Fruit fly (Drosophila melanogaster) whole organism, wandering third instar larva: ENCODE measurements around the gene Cpr65Av.
A peak's percentile ranks its signal among the peaks of the same experiment; 100 is the strongest.
"Not testable (repeated sequence)": the region's sequence is repeated elsewhere in the genome, so short reads cannot be mapped to it uniquely, and the experiment has no call there.

ENCODE experiments used
- Abd-B ChIP-seq: fragments of >200 bp; optimal IDR thresholded peaks from 2 replicates; lab custom pipeline; 2017; ENCODE audit warnings: missing biosample characterization, missing genetic modification characterization
- CG9705 ChIP-seq: fragments of 200-800 bp; sonication (Bioruptor generic); optimal IDR thresholded peaks from 2 replicates; lab custom pipeline; 2018; ENCODE audit warnings: missing biosample characterization, mild to moderate bottlenecking, missing genetic modification characterization
- CrebA ChIP-seq: fragments of 200-800 bp; sonication (Bioruptor generic); optimal IDR thresholded peaks from 2 replicates; lab custom pipeline; 2016; ENCODE audit warnings: missing biosample characterization, mild to moderate bottlenecking, missing genetic modification characterization, borderline replicate concordance
- Dif ChIP-seq: fragments of 200-275, 200-300 bp; sonication (Bioruptor generic); optimal IDR thresholded peaks from 2 replicates; lab custom pipeline; 2018; ENCODE audit warnings: missing biosample characterization, missing genetic modification characterization; ENCODE audit not compliant: partially characterized antibody
- GATAd ChIP-seq: sonication (Bioruptor generic); optimal IDR thresholded peaks from 2 replicates; lab custom pipeline; 2016; ENCODE audit warnings: missing biosample characterization, missing genetic modification characterization
- HLH106 ChIP-seq: fragments of 200-800 bp; optimal IDR thresholded peaks from 3 replicates; lab custom pipeline; 2019; ENCODE audit warnings: missing biosample characterization, mild to moderate bottlenecking, missing genetic modification characterization, moderate library complexity
- Hnf4 ChIP-seq: fragments of 200-800 bp; sonication (Bioruptor generic); optimal IDR thresholded peaks from 2 replicates; lab custom pipeline; 2016; ENCODE audit warnings: missing biosample characterization, mild to moderate bottlenecking, missing genetic modification characterization
- Hr78 ChIP-seq: fragments of >200 bp; optimal IDR thresholded peaks from 2 replicates; lab custom pipeline; 2017; ENCODE audit warnings: missing biosample characterization, missing genetic modification characterization
- Hr83 ChIP-seq: fragments of 200-300 bp; sonication (Bioruptor generic); optimal IDR thresholded peaks from 2 replicates; lab custom pipeline; 2016; ENCODE audit warnings: missing biosample characterization, mild to moderate bottlenecking, missing genetic modification characterization, moderate library complexity; ENCODE audit not compliant: poor library complexity, severe bottlenecking
- Mio ChIP-seq: sonication (Bioruptor generic); optimal IDR thresholded peaks from 2 replicates; lab custom pipeline; 2016; ENCODE audit warnings: missing biosample characterization, missing genetic modification characterization
- Myc ChIP-seq: fragments of >200 bp; optimal IDR thresholded peaks from 2 replicates; lab custom pipeline; 2017
- OdsH ChIP-seq: fragments of 200-800 bp; sonication (Bioruptor generic); optimal IDR thresholded peaks from 2 replicates; lab custom pipeline; 2016; ENCODE audit warnings: missing biosample characterization, mild to moderate bottlenecking, missing genetic modification characterization
- Rel ChIP-seq, 2 experiments: fragments of 200-800 bp; sonication (Bioruptor generic) in 1 of 2; optimal IDR thresholded peaks; 2 replicates in 1 of 2; 3 replicates in 1 of 2; lab custom pipeline; 2016 to 2019; ENCODE audit warnings: mild to moderate bottlenecking in 2 of 2, missing biosample characterization in 2 of 2, missing genetic modification characterization in 2 of 2, moderate library complexity in 1 of 2
- Sp1 ChIP-seq: fragments of 200-800 bp; sonication (Bioruptor generic); optimal IDR thresholded peaks from 3 replicates; lab custom pipeline; 2019; ENCODE audit warnings: missing biosample characterization, mild to moderate bottlenecking, missing genetic modification characterization, moderate library complexity
- Vsx2 ChIP-seq: fragments of 200-300, 225-300 bp; sonication (Bioruptor generic); optimal IDR thresholded peaks from 2 replicates; lab custom pipeline; 2018; ENCODE audit warnings: missing biosample characterization, missing genetic modification characterization; ENCODE audit not compliant: partially characterized antibody
- br ChIP-seq: fragments of 200-800 bp; sonication (Bioruptor generic); optimal IDR thresholded peaks from 2 replicates; lab custom pipeline; 2016; ENCODE audit warnings: missing biosample characterization, missing genetic modification characterization
- brk ChIP-seq: fragments of 200-800 bp; sonication (Bioruptor generic); optimal IDR thresholded peaks from 2 replicates; lab custom pipeline; 2016; ENCODE audit warnings: missing biosample characterization, mild to moderate bottlenecking, missing genetic modification characterization
- dl ChIP-seq, 2 experiments: fragments of 175-275, 200-275 bp in 1 of 2; fragments of 200-275 bp in 1 of 2; sonication (Bioruptor generic); optimal IDR thresholded peaks; lab custom pipeline; 2018; ENCODE audit warnings: mild to moderate bottlenecking in 2 of 2, missing biosample characterization in 2 of 2, missing genetic modification characterization in 2 of 2, moderate library complexity in 2 of 2; ENCODE audit not compliant: partially characterized antibody in 2 of 2, insufficient read depth in 1 of 2
- dmrt93B ChIP-seq: fragments of 200-800 bp; sonication (Bioruptor generic); optimal IDR thresholded peaks from 2 replicates; lab custom pipeline; 2018; ENCODE audit warnings: missing biosample characterization, mild to moderate bottlenecking, missing genetic modification characterization
- dsf ChIP-seq: sonication (Bioruptor generic); optimal IDR thresholded peaks from 2 replicates; lab custom pipeline; 2016; ENCODE audit warnings: missing biosample characterization, missing genetic modification characterization, borderline replicate concordance
- ey ChIP-seq: fragments of 200-800 bp; sonication (Bioruptor generic); optimal IDR thresholded peaks from 2 replicates; lab custom pipeline; 2016; ENCODE audit warnings: missing biosample characterization, missing genetic modification characterization
- foxo ChIP-seq, 2 experiments: fragments of 200-800 bp; sonication (Bioruptor generic); optimal IDR thresholded peaks; 2 replicates in 1 of 2; 3 replicates in 1 of 2; lab custom pipeline; 2016 to 2017; ENCODE audit warnings: missing biosample characterization in 2 of 2, missing genetic modification characterization in 2 of 2
- jim ChIP-seq: fragments of 175-275, 200-325 bp; sonication (Bioruptor generic); optimal IDR thresholded peaks from 2 replicates; lab custom pipeline; 2016; ENCODE audit warnings: missing biosample characterization, mild to moderate bottlenecking, missing genetic modification characterization
- lola ChIP-seq: fragments of >200 bp; optimal IDR thresholded peaks from 2 replicates; lab custom pipeline; 2017; ENCODE audit warnings: missing biosample characterization, missing genetic modification characterization
- pan ChIP-seq: fragments of >200 bp; optimal IDR thresholded peaks from 2 replicates; lab custom pipeline; 2017
- sage ChIP-seq: fragments of 200-800 bp; sonication (Bioruptor generic); optimal IDR thresholded peaks from 2 replicates; lab custom pipeline; 2016; ENCODE audit warnings: missing biosample characterization, mild to moderate bottlenecking, missing genetic modification characterization
- sv ChIP-seq: fragments of 200-800 bp; sonication (Bioruptor generic); optimal IDR thresholded peaks from 3 replicates; lab custom pipeline; 2016; ENCODE audit warnings: missing biosample characterization, missing genetic modification characterization
- tai ChIP-seq: sonication (Bioruptor generic); optimal IDR thresholded peaks from 2 replicates; lab custom pipeline; 2016; ENCODE audit warnings: missing biosample characterization, missing genetic modification characterization
- usp ChIP-seq: fragments of >200 bp; optimal IDR thresholded peaks from 2 replicates; lab custom pipeline; 2017; ENCODE audit warnings: missing biosample characterization, missing genetic modification characterization

Gene Cpr65Av

DNA sequence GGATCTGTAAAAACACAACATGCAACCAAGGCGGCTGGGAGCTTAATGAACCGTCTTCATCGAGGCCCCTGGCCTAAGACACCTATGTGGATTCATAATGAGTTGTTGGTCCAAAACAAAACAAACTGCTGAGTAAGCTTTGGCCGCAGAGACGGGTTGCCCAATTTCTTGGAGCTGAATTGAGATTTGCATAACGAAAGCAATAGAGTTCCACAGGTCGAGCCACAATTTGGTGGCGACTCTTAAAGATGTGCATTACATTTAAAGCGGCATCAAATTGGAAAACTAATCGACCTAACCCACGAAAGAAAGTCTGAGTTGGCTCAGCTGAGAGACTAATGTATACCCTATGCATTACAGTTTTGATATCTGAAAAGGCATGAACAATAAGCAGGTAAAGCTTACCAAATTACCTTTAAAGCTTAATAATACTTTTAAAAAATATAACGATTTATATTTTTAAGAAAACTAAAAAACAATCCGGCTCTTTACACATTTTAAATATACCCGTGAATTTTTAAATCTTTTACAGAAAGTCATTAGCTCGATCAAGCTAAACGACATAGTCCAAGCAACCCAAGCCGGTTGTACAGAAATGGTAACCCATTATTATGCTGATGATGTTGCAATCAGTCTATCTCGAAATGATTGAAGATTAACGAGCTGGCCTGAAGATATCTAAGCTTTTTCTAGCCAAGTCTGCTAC is 17.7 kb upstream of the Cpr65Av start, which contains the start of gene CG13297:
CG13297 (minus strand) TSS at position 51 of the 706 bp plus-strand sequence.
- TF ChIP-seq Vsx2: no peak
- TF ChIP-seq Rel (GFP tag; optimal IDR thresholded peaks at IDR 0.05; lab: Kevin White, UChicago): no peak
- no peak for TF ChIP-seq Rel (tag; optimal IDR thresholded peaks at IDR 0.05; lab: Kevin White, UChicago)
- no peak for TF ChIP-seq Hr83 (GFP tag; lab: Kevin White, UChicago)
- no peak for TF ChIP-seq pan (lab: Kevin White, UChicago)
- TF ChIP-seq dmrt93B (GFP tag; lab: Kevin White, UChicago): no peak
- no peak for TF ChIP-seq OdsH (GFP tag; lab: Kevin White, UChicago)
- TF ChIP-seq sv: no peak
- no peak for TF ChIP-seq brk
- TF ChIP-seq ey: no peak
- no peak for TF ChIP-seq Hnf4
- no peak for TF ChIP-seq Sp1 (GFP tag; lab: Kevin White, UChicago)
- TF ChIP-seq foxo (GFP tag; optimal IDR thresholded peaks at IDR 0.05; lab: Kevin White, UChicago): no peak
- no peak for TF ChIP-seq lola (GFP tag; lab: Kevin White, UChicago)
- TF ChIP-seq Hr78: no peak
- no peak for TF ChIP-seq dl (GFP tag; optimal IDR thresholded peaks at IDR 0.05; lab: Kevin White, UChicago; ENCODE audit: insufficient read depth in 1 of 2, partially characterized antibody in 2 of 2)
- no peak for TF ChIP-seq Abd-B
- TF ChIP-seq tai (GFP tag; lab: Kevin White, UChicago): no peak
- no peak for TF ChIP-seq Myc (lab: Kevin White, UChicago)

DNA sequence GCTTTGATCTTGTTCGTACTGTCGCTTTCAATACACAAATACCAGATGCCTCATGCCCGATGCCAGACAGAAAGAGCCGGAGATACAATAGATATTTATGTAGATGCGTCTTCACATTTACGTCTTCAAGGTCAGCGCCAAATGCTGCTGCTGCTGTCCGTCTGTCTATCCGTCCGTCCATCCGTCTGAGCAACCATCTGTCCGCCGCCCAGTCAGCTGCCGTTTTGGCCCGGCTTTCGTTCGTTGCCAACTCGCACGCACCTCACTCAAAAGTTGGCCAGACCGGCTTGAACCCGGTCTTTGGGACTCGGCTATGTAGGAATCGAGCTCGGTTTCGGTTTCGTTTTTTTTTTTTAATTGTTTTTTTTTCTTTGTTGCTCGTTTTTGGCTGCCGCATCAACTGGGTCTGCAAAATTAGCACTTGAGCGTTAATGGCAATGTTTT is 15.2 kb upstream of the Cpr65Av start:
- TF ChIP-seq Sp1 (GFP tag; lab: Kevin White, UChicago) (peak; percentile 41), Dif (GFP tag; lab: Kevin White, UChicago) (no peak), foxo (GFP tag; optimal IDR thresholded peaks at IDR 0.05; lab: Kevin White, UChicago) (no peak), br (GFP tag; lab: Kevin White, UChicago) (no peak), Myc (lab: Kevin White, UChicago) (no peak), tai (GFP tag; lab: Kevin White, UChicago) (no peak), Hr78 (no peak), ey (no peak), usp (GFP tag; lab: Kevin White, UChicago) (no peak), dl (GFP tag; optimal IDR thresholded peaks at IDR 0.05; lab: Kevin White, UChicago; ENCODE audit: insufficient read depth in 1 of 2, partially characterized antibody in 2 of 2) (no peak), HLH106 (tag; lab: Kevin White, UChicago) (no peak), CrebA (GFP tag; lab: Kevin White, UChicago) (peak; percentile 44), dsf (GFP tag; lab: Kevin White, UChicago) (no peak), GATAd (GFP tag; lab: Kevin White, UChicago) (no peak), Rel (GFP tag; optimal IDR thresholded peaks at IDR 0.05; lab: Kevin White, UChicago) (peak; percentile 72), Rel (tag; optimal IDR thresholded peaks at IDR 0.05; lab: Kevin White, UChicago) (no peak), Mio (GFP tag; lab: Kevin White, UChicago) (no peak)
- TF ChIP-seq, all 38 proteins: peak for 3

DNA sequence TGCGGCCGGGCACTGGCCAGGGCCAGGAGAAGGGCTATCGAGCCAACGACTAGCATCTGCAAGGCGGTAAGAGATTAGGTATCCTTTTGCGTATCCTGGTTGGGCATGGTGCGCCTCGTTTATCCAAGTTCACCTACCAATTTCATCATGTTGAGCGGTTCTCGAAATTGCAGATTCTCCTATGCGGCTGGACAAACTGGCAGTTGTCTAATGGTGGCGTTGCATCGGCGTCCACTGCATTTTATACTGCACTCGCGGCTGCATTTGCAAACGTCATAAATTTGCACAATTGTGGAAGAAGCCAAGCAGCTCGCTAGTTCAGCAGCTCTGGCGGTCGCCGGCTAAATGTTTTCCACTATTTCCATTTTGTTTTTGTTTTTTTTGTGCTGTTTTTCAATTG is 12.8 kb upstream of the Cpr65Av start, which contains the start of gene Acp65Aa:
Acp65Aa (minus strand) TSS at position 215 of the 400 bp plus-strand sequence.
- TF ChIP-seq Rel (GFP tag; optimal IDR thresholded peaks at IDR 0.05; lab: Kevin White, UChicago) (no peak), Rel (tag; optimal IDR thresholded peaks at IDR 0.05; lab: Kevin White, UChicago) (no peak), sage (GFP tag; lab: Kevin White, UChicago) (no peak), Hr83 (GFP tag; lab: Kevin White, UChicago) (no peak), Myc (lab: Kevin White, UChicago) (no peak), CG9705 (GFP tag; lab: Kevin White, UChicago) (no peak), lola (GFP tag; lab: Kevin White, UChicago) (no peak), CrebA (GFP tag; lab: Kevin White, UChicago) (no peak)

DNA sequence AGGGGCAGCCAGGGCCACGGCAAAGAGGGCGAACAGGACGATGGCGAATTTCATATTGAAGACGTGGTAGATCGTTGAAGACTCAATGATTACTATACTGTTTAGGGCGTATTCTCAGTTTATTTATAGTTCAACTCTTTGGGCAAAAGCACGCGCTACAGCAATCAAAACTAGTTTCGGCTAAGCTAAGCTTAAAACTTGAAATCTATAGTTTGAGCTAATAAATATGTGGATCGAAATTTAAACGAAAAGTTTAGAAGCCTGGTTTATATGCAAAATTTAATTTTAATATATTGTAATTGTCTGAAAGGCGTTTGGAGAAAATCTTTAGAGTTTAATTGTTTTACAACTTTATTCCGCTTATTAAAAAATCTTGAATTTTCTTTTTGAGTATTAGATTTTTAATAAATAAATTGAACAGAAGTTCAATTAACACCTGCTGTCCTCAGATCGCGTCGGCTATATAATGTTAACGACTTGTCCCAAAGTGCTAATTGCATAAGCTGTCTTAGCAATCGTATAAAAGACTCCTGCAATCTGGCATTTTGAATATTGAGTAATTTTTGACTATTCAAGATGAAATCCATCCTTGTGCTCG is 11.1 kb upstream of the Cpr65Av start, which contains the start of the genes Cpr65Ax2 and Lcp65Aa:
Cpr65Ax2 (minus strand) TSS at position 101 of the 598 bp plus-strand sequence.
Lcp65Aa (plus strand) TSS at position 548 of the 598 bp plus-strand sequence.
- not testable (repeated sequence) for TF ChIP-seq jim, lola, Sp1 (GFP tag; lab: Kevin White, UChicago)
